Fruit fly (Drosophila melanogaster) whole organism, wandering third instar larva: ENCODE results near the gene EMC2B.

Experiments
- Abd-B ChIP-seq: fragments of >200 bp; optimal IDR thresholded peaks from 2 replicates; lab custom pipeline; 2017; ENCODE audit warnings: missing biosample characterization, missing genetic modification characterization
- CG32264 ChIP-seq: fragments of 200-800 bp; sonication (Bioruptor generic); optimal IDR thresholded peaks from 2 replicates; lab custom pipeline; 2016; ENCODE audit warnings: missing biosample characterization, missing genetic modification characterization
- CG9705 ChIP-seq: fragments of 200-800 bp; sonication (Bioruptor generic); optimal IDR thresholded peaks from 2 replicates; lab custom pipeline; 2018; ENCODE audit warnings: missing biosample characterization, mild to moderate bottlenecking, missing genetic modification characterization
- CrebA ChIP-seq: fragments of 200-800 bp; sonication (Bioruptor generic); optimal IDR thresholded peaks from 2 replicates; lab custom pipeline; 2016; ENCODE audit warnings: missing biosample characterization, mild to moderate bottlenecking, missing genetic modification characterization, borderline replicate concordance
- Dfd ChIP-seq: fragments of >200 bp; optimal IDR thresholded peaks from 2 replicates; lab custom pipeline; 2017; ENCODE audit warnings: missing biosample characterization, missing genetic modification characterization
- Dif ChIP-seq: fragments of 200-275, 200-300 bp; sonication (Bioruptor generic); optimal IDR thresholded peaks from 2 replicates; lab custom pipeline; 2018; ENCODE audit warnings: missing biosample characterization, missing genetic modification characterization; ENCODE audit not compliant: partially characterized antibody
- GATAd ChIP-seq: sonication (Bioruptor generic); optimal IDR thresholded peaks from 2 replicates; lab custom pipeline; 2016; ENCODE audit warnings: missing biosample characterization, missing genetic modification characterization
- HLH106 ChIP-seq: fragments of 200-800 bp; optimal IDR thresholded peaks from 3 replicates; lab custom pipeline; 2019; ENCODE audit warnings: missing biosample characterization, mild to moderate bottlenecking, missing genetic modification characterization, moderate library complexity
- Hnf4 ChIP-seq: fragments of 200-800 bp; sonication (Bioruptor generic); optimal IDR thresholded peaks from 2 replicates; lab custom pipeline; 2016; ENCODE audit warnings: missing biosample characterization, mild to moderate bottlenecking, missing genetic modification characterization
- Hr78 ChIP-seq: fragments of >200 bp; optimal IDR thresholded peaks from 2 replicates; lab custom pipeline; 2017; ENCODE audit warnings: missing biosample characterization, missing genetic modification characterization
- Hr83 ChIP-seq: fragments of 200-300 bp; sonication (Bioruptor generic); optimal IDR thresholded peaks from 2 replicates; lab custom pipeline; 2016; ENCODE audit warnings: missing biosample characterization, mild to moderate bottlenecking, missing genetic modification characterization, moderate library complexity; ENCODE audit not compliant: poor library complexity, severe bottlenecking
- Jra ChIP-seq: sonication (Bioruptor generic); optimal IDR thresholded peaks from 2 replicates; lab custom pipeline; 2016; ENCODE audit warnings: missing biosample characterization, missing genetic modification characterization
- Mio ChIP-seq: sonication (Bioruptor generic); optimal IDR thresholded peaks from 2 replicates; lab custom pipeline; 2016; ENCODE audit warnings: missing biosample characterization, missing genetic modification characterization
- Myc ChIP-seq: fragments of >200 bp; optimal IDR thresholded peaks from 2 replicates; lab custom pipeline; 2017
- N ChIP-seq: fragments of >200 bp; optimal IDR thresholded peaks from 2 replicates; lab custom pipeline; 2018; ENCODE audit warnings: missing biosample characterization, missing external identifiers, missing genetic modification characterization
- OdsH ChIP-seq: fragments of 200-800 bp; sonication (Bioruptor generic); optimal IDR thresholded peaks from 2 replicates; lab custom pipeline; 2016; ENCODE audit warnings: missing biosample characterization, mild to moderate bottlenecking, missing genetic modification characterization
- Rel ChIP-seq, 2 experiments: fragments of 200-800 bp; sonication (Bioruptor generic) in 1 of 2; optimal IDR thresholded peaks; 2 replicates in 1 of 2; 3 replicates in 1 of 2; lab custom pipeline; 2016 to 2019; ENCODE audit warnings: mild to moderate bottlenecking in 2 of 2, missing biosample characterization in 2 of 2, missing genetic modification characterization in 2 of 2, moderate library complexity in 1 of 2
- Sp1 ChIP-seq: fragments of 200-800 bp; sonication (Bioruptor generic); optimal IDR thresholded peaks from 3 replicates; lab custom pipeline; 2019; ENCODE audit warnings: missing biosample characterization, mild to moderate bottlenecking, missing genetic modification characterization, moderate library complexity
- Vsx2 ChIP-seq: fragments of 200-300, 225-300 bp; sonication (Bioruptor generic); optimal IDR thresholded peaks from 2 replicates; lab custom pipeline; 2018; ENCODE audit warnings: missing biosample characterization, missing genetic modification characterization; ENCODE audit not compliant: partially characterized antibody
- br ChIP-seq: fragments of 200-800 bp; sonication (Bioruptor generic); optimal IDR thresholded peaks from 2 replicates; lab custom pipeline; 2016; ENCODE audit warnings: missing biosample characterization, missing genetic modification characterization
- brk ChIP-seq: fragments of 200-800 bp; sonication (Bioruptor generic); optimal IDR thresholded peaks from 2 replicates; lab custom pipeline; 2016; ENCODE audit warnings: missing biosample characterization, mild to moderate bottlenecking, missing genetic modification characterization
- dl ChIP-seq, 2 experiments: fragments of 175-275, 200-275 bp in 1 of 2; fragments of 200-275 bp in 1 of 2; sonication (Bioruptor generic); optimal IDR thresholded peaks; lab custom pipeline; 2018; ENCODE audit warnings: mild to moderate bottlenecking in 2 of 2, missing biosample characterization in 2 of 2, missing genetic modification characterization in 2 of 2, moderate library complexity in 2 of 2; ENCODE audit not compliant: partially characterized antibody in 2 of 2, insufficient read depth in 1 of 2
- dmrt93B ChIP-seq: fragments of 200-800 bp; sonication (Bioruptor generic); optimal IDR thresholded peaks from 2 replicates; lab custom pipeline; 2018; ENCODE audit warnings: missing biosample characterization, mild to moderate bottlenecking, missing genetic modification characterization
- dsf ChIP-seq: sonication (Bioruptor generic); optimal IDR thresholded peaks from 2 replicates; lab custom pipeline; 2016; ENCODE audit warnings: missing biosample characterization, missing genetic modification characterization, borderline replicate concordance
- ey ChIP-seq: fragments of 200-800 bp; sonication (Bioruptor generic); optimal IDR thresholded peaks from 2 replicates; lab custom pipeline; 2016; ENCODE audit warnings: missing biosample characterization, missing genetic modification characterization
- foxo ChIP-seq, 2 experiments: fragments of 200-800 bp; sonication (Bioruptor generic); optimal IDR thresholded peaks; 2 replicates in 1 of 2; 3 replicates in 1 of 2; lab custom pipeline; 2016 to 2017; ENCODE audit warnings: missing biosample characterization in 2 of 2, missing genetic modification characterization in 2 of 2
- fru ChIP-seq: fragments of 200-800 bp; sonication (Bioruptor generic); optimal IDR thresholded peaks from 3 replicates; lab custom pipeline; 2016; ENCODE audit warnings: missing biosample characterization, mild to moderate bottlenecking, missing genetic modification characterization
- h ChIP-seq: fragments of 200-800 bp; sonication (Bioruptor generic); optimal IDR thresholded peaks from 3 replicates; lab custom pipeline; 2016; ENCODE audit warnings: missing biosample characterization, mild to moderate bottlenecking, missing genetic modification characterization
- jim ChIP-seq: fragments of 175-275, 200-325 bp; sonication (Bioruptor generic); optimal IDR thresholded peaks from 2 replicates; lab custom pipeline; 2016; ENCODE audit warnings: missing biosample characterization, mild to moderate bottlenecking, missing genetic modification characterization
- lola ChIP-seq: fragments of >200 bp; optimal IDR thresholded peaks from 2 replicates; lab custom pipeline; 2017; ENCODE audit warnings: missing biosample characterization, missing genetic modification characterization
- pan ChIP-seq: fragments of >200 bp; optimal IDR thresholded peaks from 2 replicates; lab custom pipeline; 2017
- psq ChIP-seq: fragments of 200-800 bp; sonication (Bioruptor generic); optimal IDR thresholded peaks from 3 replicates; lab custom pipeline; 2017; ENCODE audit warnings: missing biosample characterization, mild to moderate bottlenecking, missing genetic modification characterization, moderate library complexity
- rgr ChIP-seq: fragments of 200-800 bp; sonication (Bioruptor generic); optimal IDR thresholded peaks from 3 replicates; lab custom pipeline; 2016; ENCODE audit warnings: missing biosample characterization, mild to moderate bottlenecking, missing genetic modification characterization
- sage ChIP-seq: fragments of 200-800 bp; sonication (Bioruptor generic); optimal IDR thresholded peaks from 2 replicates; lab custom pipeline; 2016; ENCODE audit warnings: missing biosample characterization, mild to moderate bottlenecking, missing genetic modification characterization
- sv ChIP-seq: fragments of 200-800 bp; sonication (Bioruptor generic); optimal IDR thresholded peaks from 3 replicates; lab custom pipeline; 2016; ENCODE audit warnings: missing biosample characterization, missing genetic modification characterization
- tai ChIP-seq: sonication (Bioruptor generic); optimal IDR thresholded peaks from 2 replicates; lab custom pipeline; 2016; ENCODE audit warnings: missing biosample characterization, missing genetic modification characterization
- usp ChIP-seq: fragments of >200 bp; optimal IDR thresholded peaks from 2 replicates; lab custom pipeline; 2017; ENCODE audit warnings: missing biosample characterization, missing genetic modification characterization
- woc ChIP-seq: sonication (Bioruptor generic); optimal IDR thresholded peaks from 2 replicates; lab custom pipeline; 2016; ENCODE audit warnings: missing biosample characterization, mild to moderate bottlenecking, missing genetic modification characterization

EMC2B gene

DNA sequence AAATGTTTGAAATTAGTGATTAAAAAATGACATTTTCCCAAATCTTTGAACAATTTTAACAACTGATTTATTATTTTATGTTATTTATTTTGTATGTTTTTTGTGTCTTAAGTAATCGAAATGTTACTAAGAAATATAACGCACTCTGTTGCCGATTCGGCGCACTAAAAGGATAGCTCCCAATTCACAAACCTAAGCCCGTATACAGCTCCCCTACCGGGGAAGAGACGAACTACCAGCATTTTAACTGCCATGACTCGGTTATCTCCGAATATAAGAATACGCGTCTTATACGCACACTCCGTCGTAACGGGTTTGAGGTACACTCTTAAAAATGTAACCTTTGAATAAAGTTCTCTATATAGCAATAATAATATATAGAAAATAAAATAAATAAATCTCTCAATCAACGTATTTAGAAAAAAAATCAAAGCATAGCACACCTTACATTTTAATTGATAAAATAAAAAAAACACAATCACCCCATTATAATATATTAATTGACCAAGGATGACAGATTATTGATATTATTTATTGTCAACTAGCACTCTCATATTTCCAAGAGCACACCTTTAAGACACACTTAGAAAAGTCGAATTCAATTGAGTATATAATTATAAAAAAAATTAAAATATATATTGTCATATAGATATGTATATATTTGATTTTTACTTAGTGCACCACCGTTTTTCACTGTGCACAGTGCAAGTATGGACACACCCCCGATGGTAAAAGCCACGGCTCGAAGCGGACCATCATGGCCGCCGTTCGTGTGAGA lies 33.7 kb downstream of the EMC2B start:
- TF ChIP-seq dl (GFP tag; optimal IDR thresholded peaks at IDR 0.05; lab: Kevin White, UChicago; ENCODE audit: insufficient read depth in 1 of 2, partially characterized antibody in 2 of 2): no peak
- no peak for TF ChIP-seq usp (GFP tag; lab: Kevin White, UChicago)
- no peak for TF ChIP-seq lola (GFP tag; lab: Kevin White, UChicago)
- no peak for TF ChIP-seq jim
- peak in 1 of 2 experiments; percentile 73 for TF ChIP-seq foxo (GFP tag; optimal IDR thresholded peaks at IDR 0.05; lab: Kevin White, UChicago)
- TF ChIP-seq tai (GFP tag; lab: Kevin White, UChicago): no peak
- TF ChIP-seq fru (GFP tag; lab: Kevin White, UChicago): peak; percentile 50
- no peak for TF ChIP-seq Hnf4
- no peak for TF ChIP-seq woc (GFP tag; lab: Kevin White, UChicago)
- no peak for TF ChIP-seq GATAd (GFP tag; lab: Kevin White, UChicago)
- no peak for TF ChIP-seq Hr78 (GFP tag; lab: Kevin White, UChicago)
- TF ChIP-seq HLH106: peak; percentile 75
- no peak for TF ChIP-seq CG32264 (GFP tag; lab: Kevin White, UChicago)
- TF ChIP-seq ey (GFP tag; lab: Kevin White, UChicago): no peak
- no peak for TF ChIP-seq pan (lab: Kevin White, UChicago)
- no peak for TF ChIP-seq N (GFP tag; lab: Kevin White, UChicago)
- no peak for TF ChIP-seq brk
- peak; percentile 87 for TF ChIP-seq Myc
- no peak for TF ChIP-seq h
- TF ChIP-seq br (GFP tag; lab: Kevin White, UChicago): peak; percentile 17
- TF ChIP-seq Dif: no peak
- no peak for TF ChIP-seq Jra (GFP tag; lab: Kevin White, UChicago)
- no peak for TF ChIP-seq Abd-B (GFP tag; lab: Kevin White, UChicago)
- no peak for TF ChIP-seq Mio
- no peak for TF ChIP-seq Dfd
- peak; percentile 54 for TF ChIP-seq dmrt93B (GFP tag; lab: Kevin White, UChicago)
- TF ChIP-seq Rel (GFP tag; optimal IDR thresholded peaks at IDR 0.05; lab: Kevin White, UChicago): no peak
- TF ChIP-seq Rel (tag; optimal IDR thresholded peaks at IDR 0.05; lab: Kevin White, UChicago): no peak
- peak; percentile 81 for TF ChIP-seq Sp1 (GFP tag; lab: Kevin White, UChicago)
- TF ChIP-seq CG9705: no peak
- no peak for TF ChIP-seq rgr
- TF ChIP-seq CrebA (GFP tag; lab: Kevin White, UChicago): no peak
- TF ChIP-seq dsf: no peak
- peak; percentile 71 for TF ChIP-seq psq (GFP tag; lab: Kevin White, UChicago)
- TF ChIP-seq OdsH (GFP tag; lab: Kevin White, UChicago): peak; percentile 75
- no peak for TF ChIP-seq Hr83 (GFP tag; lab: Kevin White, UChicago)
- peak; percentile 29 for TF ChIP-seq sv (GFP tag; lab: Kevin White, UChicago)
- TF ChIP-seq Vsx2 (GFP tag; lab: Kevin White, UChicago): no peak
- TF ChIP-seq sage (GFP tag; lab: Kevin White, UChicago): no peak

DNA sequence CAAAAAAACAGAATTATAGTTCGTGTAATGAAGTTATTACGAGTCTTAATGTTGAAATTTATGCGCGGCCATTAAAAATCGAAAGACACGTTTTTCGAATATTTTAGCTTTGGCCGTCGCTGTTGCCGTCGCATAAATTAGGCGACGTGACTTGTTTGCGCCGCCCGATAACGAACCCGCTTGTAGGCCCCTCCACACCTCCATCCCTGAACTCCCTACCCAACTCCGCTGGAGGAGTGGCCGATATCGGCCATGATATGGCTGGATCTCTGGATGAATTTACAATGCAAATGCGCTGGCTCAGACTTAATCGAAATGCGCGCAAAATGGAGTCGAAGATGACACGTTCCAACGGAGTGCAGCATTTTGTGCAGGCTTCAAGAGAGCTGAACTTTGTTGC lies 37.3 kb downstream of the EMC2B start:
- no peak for TF ChIP-seq Mio
- TF ChIP-seq dl (GFP tag; optimal IDR thresholded peaks at IDR 0.05; lab: Kevin White, UChicago; ENCODE audit: insufficient read depth in 1 of 2, partially characterized antibody in 2 of 2): no peak
- TF ChIP-seq Myc: no peak
- no peak for TF ChIP-seq CG32264 (GFP tag; lab: Kevin White, UChicago)
- no peak for TF ChIP-seq sage (GFP tag; lab: Kevin White, UChicago)
- no peak for TF ChIP-seq Rel (GFP tag; optimal IDR thresholded peaks at IDR 0.05; lab: Kevin White, UChicago)
- TF ChIP-seq Rel (tag; optimal IDR thresholded peaks at IDR 0.05; lab: Kevin White, UChicago): no peak
- TF ChIP-seq h: no peak
- TF ChIP-seq jim: no peak
- TF ChIP-seq Hr83 (GFP tag; lab: Kevin White, UChicago): no peak
